Worm (Caenorhabditis elegans) whole organism, young adult: ENCODE data around the gene mlk-1.

Source experiments
- B0261.1 ChIP-seq: sonication (generic microtip); optimal IDR thresholded peaks from 2 replicates; lab custom pipeline; 2016; ENCODE audit warnings: mild to moderate bottlenecking, missing genetic modification characterization, moderate library complexity, missing compliant biosample characterization
- D2030.7 ChIP-seq: fragments of 200-800 bp; sonication (Bioruptor generic); IDR thresholded peaks from 2 replicates; pipeline ENCODE4 v1.3.6; 2022; ENCODE audit warnings: missing genetic modification reagents, missing genetic modification characterization, missing compliant biosample characterization
- F49E8.2 ChIP-seq: sonication (generic microtip); optimal IDR thresholded peaks from 3 replicates; lab custom pipeline; 2017; ENCODE audit warnings: missing genetic modification characterization, mild to moderate bottlenecking, missing compliant biosample characterization, antibody characterized with exemption, moderate library complexity; ENCODE audit not compliant: insufficient read depth
- F57A8.1 ChIP-seq: fragments of 200-800 bp; sonication (Bioruptor generic); optimal IDR thresholded peaks from 2 replicates; lab custom pipeline; 2018; ENCODE audit warnings: mild to moderate bottlenecking, missing genetic modification characterization, moderate library complexity, missing compliant biosample characterization
- K11D2.4 ChIP-seq: fragments of 200-800 bp; sonication (Bioruptor generic); IDR thresholded peaks from 2 replicates; pipeline ENCODE4 v1.3.6; 2022; ENCODE audit warnings: missing genetic modification reagents, missing genetic modification characterization, missing compliant biosample characterization
- Y53F4B.3 ChIP-seq: fragments of 200-800 bp; sonication (Bioruptor generic); IDR thresholded peaks from 2 replicates; pipeline ENCODE4 v1.3.6; 2022; ENCODE audit warnings: missing genetic modification reagents, missing genetic modification characterization, missing compliant biosample characterization
- akir-1 ChIP-seq: fragments of 200-800 bp; sonication (Bioruptor generic); optimal IDR thresholded peaks from 2 replicates; lab custom pipeline; 2018; ENCODE audit warnings: mild to moderate bottlenecking, missing genetic modification characterization, moderate library complexity, missing compliant biosample characterization
- attf-5 ChIP-seq: fragments of 200-800 bp; sonication (Bioruptor generic); optimal IDR thresholded peaks from 2 replicates; lab custom pipeline; 2018; ENCODE audit warnings: mild to moderate bottlenecking, missing genetic modification characterization, missing compliant biosample characterization
- bed-1 ChIP-seq: fragments of 200-800 bp; sonication (Bioruptor generic); IDR thresholded peaks from 2 replicates; pipeline ENCODE4 v1.3.6; 2022; ENCODE audit warnings: missing genetic modification reagents, missing genetic modification characterization, missing compliant biosample characterization
- bed-2 ChIP-seq: fragments of 200-800 bp; sonication (Bioruptor generic); IDR thresholded peaks from 2 replicates; pipeline ENCODE4 v1.3.6; 2022; ENCODE audit warnings: missing genetic modification reagents, missing genetic modification characterization, missing compliant biosample characterization
- cebp-1 ChIP-seq, 2 experiments: fragments of 200-800 bp in 1 of 2; sonication (Bioruptor generic) in 1 of 2; sonication (generic microtip) in 1 of 2; IDR thresholded peaks in 1 of 2; optimal IDR thresholded peaks in 1 of 2; 2 replicates each; pipeline versions ENCODE4 v1.3.6 to Lab custom; 2017 to 2022; ENCODE audit warnings: missing compliant biosample characterization in 2 of 2, missing genetic modification characterization in 2 of 2, mild to moderate bottlenecking in 1 of 2, missing genetic modification reagents in 1 of 2, moderate library complexity in 1 of 2
- ceh-27 ChIP-seq: fragments of 200-800 bp; sonication (Bioruptor generic); optimal IDR thresholded peaks from 2 replicates; lab custom pipeline; 2018; ENCODE audit warnings: mild to moderate bottlenecking, missing genetic modification characterization, moderate library complexity, missing compliant biosample characterization
- ceh-58 ChIP-seq: fragments of 200-800 bp; sonication (Bioruptor generic); IDR thresholded peaks from 2 replicates; pipeline ENCODE4 v1.3.6; 2022; ENCODE audit warnings: missing genetic modification characterization, missing compliant biosample characterization
- ceh-91 ChIP-seq: fragments of 200-800 bp; sonication (Bioruptor generic); IDR thresholded peaks from 2 replicates; pipeline ENCODE4 v1.3.6; 2022; ENCODE audit warnings: missing genetic modification reagents, missing genetic modification characterization, missing compliant biosample characterization
- chd-7 ChIP-seq: sonication (generic microtip); optimal IDR thresholded peaks from 2 replicates; lab custom pipeline; 2016; ENCODE audit warnings: mild to moderate bottlenecking, missing genetic modification characterization, moderate library complexity, missing compliant biosample characterization
- egl-18 ChIP-seq: fragments of 200-800 bp; sonication (Bioruptor generic); IDR thresholded peaks from 2 replicates; pipeline ENCODE4 v1.3.6; 2022; ENCODE audit warnings: missing genetic modification reagents, missing genetic modification characterization, missing compliant biosample characterization
- egrh-3 ChIP-seq: fragments of 200-800 bp; sonication (Bioruptor generic); IDR thresholded peaks from 2 replicates; pipeline ENCODE4 v1.3.6; 2022; ENCODE audit warnings: missing genetic modification reagents, missing genetic modification characterization, missing compliant biosample characterization
- ekl-4 ChIP-seq: fragments of 200-800 bp; sonication (Bioruptor generic); IDR thresholded peaks from 2 replicates; pipeline ENCODE4 v1.3.6; 2022; ENCODE audit warnings: missing genetic modification reagents, missing genetic modification characterization, missing compliant biosample characterization
- gei-17 ChIP-seq: fragments of 200-800 bp; sonication (Bioruptor generic); optimal IDR thresholded peaks from 2 replicates; lab custom pipeline; 2018; ENCODE audit warnings: mild to moderate bottlenecking, missing genetic modification characterization, missing compliant biosample characterization
- hlh-12 ChIP-seq: sonication (generic microtip); optimal IDR thresholded peaks from 2 replicates; lab custom pipeline; 2016; ENCODE audit warnings: missing genetic modification characterization, missing compliant biosample characterization
- hmg-1.2 ChIP-seq: fragments of 200-800 bp; sonication (Bioruptor generic); IDR thresholded peaks from 2 replicates; pipeline ENCODE4 v1.3.6; 2022; ENCODE audit warnings: missing genetic modification reagents, missing genetic modification characterization, missing compliant biosample characterization
- hmg-20 ChIP-seq: fragments of 200-800 bp; sonication (Bioruptor generic); IDR thresholded peaks from 2 replicates; pipeline ENCODE4 v1.3.6; 2022; ENCODE audit warnings: missing genetic modification reagents, missing genetic modification characterization, missing compliant biosample characterization
- let-607 ChIP-seq, 2 experiments: fragments of 200-800 bp in 1 of 2; sonication (Bioruptor generic) in 1 of 2; sonication (generic microtip) in 1 of 2; optimal IDR thresholded peaks; 2 replicates each; lab custom pipeline; 2016 to 2018; ENCODE audit warnings: mild to moderate bottlenecking in 2 of 2, missing compliant biosample characterization in 2 of 2, missing genetic modification characterization in 2 of 2, moderate library complexity in 2 of 2, missing genotype in 1 of 2
- lir-1 ChIP-seq: fragments of 200-800 bp; sonication (Bioruptor generic); conservative IDR thresholded peaks from 2 replicates; pipeline ENCODE4 v1.3.6; 2022; ENCODE audit warnings: missing genetic modification reagents, missing genetic modification characterization, missing compliant biosample characterization
- lsy-27 ChIP-seq: sonication (generic microtip); optimal IDR thresholded peaks from 2 replicates; lab custom pipeline; 2017; ENCODE audit warnings: missing genetic modification characterization, mild to moderate bottlenecking, missing compliant biosample characterization, antibody characterized with exemption, missing genotype, borderline replicate concordance; ENCODE audit not compliant: insufficient read depth
- madf-8 ChIP-seq: fragments of 200-800 bp; sonication (Bioruptor generic); conservative IDR thresholded peaks from 2 replicates; pipeline ENCODE4 v1.3.6; 2022; ENCODE audit warnings: missing genetic modification reagents, missing genetic modification characterization, missing compliant biosample characterization
- mcd-1 ChIP-seq: fragments of 200-800 bp; sonication (Bioruptor generic); IDR thresholded peaks from 2 replicates; pipeline ENCODE4 v1.3.6; 2022; ENCODE audit warnings: missing genetic modification reagents, missing genetic modification characterization, missing compliant biosample characterization
- nhr-179 ChIP-seq: sonication (generic microtip); optimal IDR thresholded peaks from 2 replicates; lab custom pipeline; 2016; ENCODE audit warnings: mild to moderate bottlenecking, missing genetic modification characterization, missing compliant biosample characterization
- nhr-80 ChIP-seq: sonication (generic microtip); optimal IDR thresholded peaks from 2 replicates; lab custom pipeline; 2016; ENCODE audit warnings: missing genetic modification characterization, missing compliant biosample characterization
- sptf-2 ChIP-seq: fragments of 200-800 bp; sonication (Bioruptor generic); optimal IDR thresholded peaks from 2 replicates; lab custom pipeline; 2018; ENCODE audit warnings: mild to moderate bottlenecking, missing genetic modification characterization, missing compliant biosample characterization
- unc-62 ChIP-seq: fragments of 150-350 bp; optimal IDR thresholded peaks from 2 replicates; lab custom pipeline; 2014; ENCODE audit warnings: missing biosample characterization, missing genetic modification reagents, missing genetic modification characterization
- ztf-18 ChIP-seq: sonication (generic microtip); optimal IDR thresholded peaks from 2 replicates; lab custom pipeline; 2016; ENCODE audit warnings: missing genotype, mild to moderate bottlenecking, missing genetic modification characterization, missing compliant biosample characterization
- ztf-22 ChIP-seq: fragments of 200-800 bp; sonication (Bioruptor generic); optimal IDR thresholded peaks from 2 replicates; lab custom pipeline; 2018; ENCODE audit warnings: mild to moderate bottlenecking, missing genetic modification characterization, moderate library complexity, missing compliant biosample characterization

Gene mlk-1

ce11 chrV:5075343-5075742 is 10.7 kb upstream of the mlk-1 start:
- TF ChIP-seq egrh-3, result peak; percentile 83

DNA sequence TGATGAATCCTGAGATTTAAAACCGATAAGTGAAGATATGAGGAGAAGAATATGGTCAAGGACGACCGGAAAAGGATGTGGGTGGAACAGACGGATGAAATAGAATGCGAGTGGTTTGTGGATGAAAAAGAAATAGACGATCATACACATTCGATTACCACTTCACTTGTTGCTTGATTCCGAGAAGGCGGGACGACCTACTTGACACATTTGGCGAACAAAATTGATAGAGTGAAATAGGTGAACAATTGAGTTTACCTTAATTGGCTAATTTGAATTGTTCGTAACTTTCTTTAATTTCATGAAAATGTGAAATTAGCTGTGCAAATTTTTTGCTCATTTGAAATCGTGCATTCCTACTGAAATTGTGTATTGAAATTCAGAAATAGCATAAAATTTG is 7.5 kb upstream of the mlk-1 start, which contains the start of gene Y58A7A.2:
Y58A7A.2 (minus strand) TSS at position 101 of the 400 bp plus-strand sequence.
- TF ChIP-seq attf-5 (GFP tag; lab: Kevin White, UChicago), result no peak
- TF ChIP-seq ekl-4 (GFP tag; lab: Robert Waterston, UW), result no peak
- no peak for TF ChIP-seq lsy-27 (tag; lab: Kevin White, UChicago)
- no peak for TF ChIP-seq K11D2.4 (GFP tag; lab: Robert Waterston, UW)

- TF ChIP-seq let-607 (tag; optimal IDR thresholded peaks at IDR 0.05; lab: Kevin White, UChicago), result no peak
- no peak for TF ChIP-seq ceh-27
- no peak for TF ChIP-seq B0261.1 (tag; lab: Kevin White, UChicago)
Measured at ce11 chrV:5069440-5069839, 4.8 kb upstream of the mlk-1 start, which contains the start of gene Y58A7A.1. TSS of gene Y58A7A.1 (minus strand) at chrV:5069540.

DNA sequence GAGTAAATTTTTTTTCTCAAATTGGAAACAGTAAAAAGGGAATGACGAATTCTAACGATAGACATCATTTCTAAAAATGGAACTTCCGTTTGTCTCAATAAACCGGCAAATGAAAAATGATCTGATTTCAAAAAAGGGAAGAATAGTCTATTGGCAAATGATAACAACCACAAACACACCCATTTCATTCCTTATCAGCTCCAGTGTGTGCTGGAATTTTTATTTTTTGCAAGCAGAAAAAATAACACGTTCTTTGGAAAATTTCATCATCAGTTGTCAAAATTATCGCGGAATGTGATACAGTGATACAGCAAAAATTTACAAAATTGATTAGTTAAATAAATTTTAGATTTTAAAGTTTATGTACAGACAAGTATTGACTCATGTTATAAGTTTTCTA is 2.8 kb upstream of the mlk-1 start:
- no peak for TF ChIP-seq bed-1 (GFP tag; lab: Robert Waterston, UW)
- no peak for TF ChIP-seq hlh-12 (tag; lab: Kevin White, UChicago)
- TF ChIP-seq F57A8.1 (GFP tag; lab: Kevin White, UChicago), result no peak
- peak; percentile 67 for TF ChIP-seq unc-62
- peak; percentile 87 for TF ChIP-seq nhr-80 (tag; lab: Kevin White, UChicago)
- TF ChIP-seq sptf-2 (GFP tag; lab: Kevin White, UChicago), result no peak
- TF ChIP-seq D2030.7 (GFP tag; lab: Robert Waterston, UW), result no peak
- no peak for TF ChIP-seq F49E8.2 (tag; lab: Kevin White, UChicago)
- no peak for TF ChIP-seq ceh-58 (GFP tag; lab: Robert Waterston, UW)
- no peak for TF ChIP-seq Y53F4B.3 (GFP tag; lab: Robert Waterston, UW)
- no peak for TF ChIP-seq bed-2 (GFP tag; lab: Robert Waterston, UW)
- TF ChIP-seq hmg-20, result no peak
- TF ChIP-seq nhr-179, result no peak
- peak; percentile 48; the same call in 1 of the 2 replicates for TF ChIP-seq cebp-1 (GFP tag; IDR thresholded peaks at IDR 0.05; lab: Robert Waterston, UW)
- TF ChIP-seq cebp-1 (tag; optimal IDR thresholded peaks at IDR 0.05; lab: Kevin White, UChicago), result peak; percentile 74
- TF ChIP-seq, all 124 proteins: peak for 3

ce11 chrV:5053335-5053734 is 11.3 kb downstream of the mlk-1 start, which contains the start of gene cwp-4:
TSS of gene cwp-4 (plus strand) at chrV:5053635.
- TF ChIP-seq bed-2 (GFP tag; lab: Robert Waterston, UW) (no peak), ceh-91 (no peak), akir-1 (GFP tag; lab: Kevin White, UChicago) (no peak), attf-5 (GFP tag; lab: Kevin White, UChicago) (no peak), egrh-3 (no peak), chd-7 (tag; lab: Kevin White, UChicago) (no peak), lsy-27 (tag; lab: Kevin White, UChicago) (no peak), gei-17 (GFP tag; lab: Kevin White, UChicago) (no peak), ztf-22 (GFP tag; lab: Kevin White, UChicago) (no peak), hmg-1.2 (no peak), mcd-1 (GFP tag; lab: Robert Waterston, UW) (no peak), lir-1 (GFP tag; lab: Robert Waterston, UW) (no peak), egl-18 (GFP tag; lab: Robert Waterston, UW) (no peak), ztf-18 (tag; lab: Kevin White, UChicago) (no peak), madf-8 (GFP tag; lab: Robert Waterston, UW) (no peak)
